ENCODE assay signal across 5 fruit fly cellular contexts in the genomic region with DNA sequence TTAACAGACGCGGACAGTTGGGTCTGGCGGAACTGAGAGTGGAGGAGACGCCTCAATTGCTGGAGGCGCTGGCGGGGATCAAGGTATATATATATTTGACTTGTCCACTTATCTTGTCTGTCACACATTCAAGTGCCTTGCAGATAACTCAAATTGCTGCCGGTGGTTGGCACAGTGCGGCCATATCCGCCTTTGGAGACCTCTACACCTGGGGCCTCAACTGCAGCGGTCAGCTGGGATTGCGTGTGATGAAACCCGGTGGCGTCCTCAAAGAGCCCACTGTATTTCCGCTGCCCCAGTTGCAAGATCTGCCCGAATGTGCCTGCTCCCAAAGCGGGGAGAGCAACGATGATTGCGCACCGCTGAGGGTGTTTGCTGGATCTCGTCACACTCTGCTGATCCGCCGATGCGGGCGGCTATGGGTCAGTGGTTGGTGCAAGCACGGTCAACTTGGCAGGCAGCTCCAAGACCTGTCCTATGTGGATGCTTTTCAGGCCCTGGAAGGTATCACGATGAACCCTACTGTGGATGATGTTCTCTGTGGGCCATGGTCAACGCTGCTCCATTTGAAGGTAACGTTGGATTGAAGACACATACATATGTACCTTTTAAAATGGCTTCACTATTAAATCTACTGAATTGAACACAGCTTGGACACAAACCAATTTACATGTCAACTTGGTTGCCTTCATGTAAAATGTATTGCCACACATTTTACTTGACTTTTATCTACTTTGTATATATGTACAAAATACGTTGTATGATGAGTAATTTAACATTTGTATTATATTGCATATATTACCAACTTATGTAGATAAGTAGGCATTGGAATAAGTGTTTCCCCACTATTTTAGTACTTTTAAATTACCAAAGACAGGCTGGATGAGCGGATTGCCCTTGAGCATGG.
TF ChIP-seq lines count a peak whose summit lies in the region.

A gene (plus strand): TSS at position 844 of the 907 bp plus-strand sequence.

- TF ChIP-seq CTCF in S2 (optimal IDR thresholded peaks at IDR 0.05; lab: Kevin White, UChicago) = peak; percentile 76
- peak; percentile 84 for TF ChIP-seq CTCF in whole organism, embryonic (GFP tag; optimal IDR thresholded peaks at IDR 0.05; lab: Kevin White, UChicago)

TF ChIP-seq in whole organism, adult, 20 proteins besides CTCF, POLR2A, EP300 and RAD21:
- TF ChIP-seq Clk (GFP tag; optimal IDR thresholded peaks at IDR 0.05; lab: Kevin White, UChicago) (no peak), pad (GFP tag; optimal IDR thresholded peaks at IDR 0.05; lab: Kevin White, UChicago) (no peak), ovo (GFP tag; optimal IDR thresholded peaks at IDR 0.05; lab: Kevin White, UChicago) (no peak), CG14711 (tag; optimal IDR thresholded peaks at IDR 0.05; lab: Kevin White, UChicago) (no peak), CG7101 (tag; optimal IDR thresholded peaks at IDR 0.05; lab: Kevin White, UChicago) (no peak), Mnt (GFP tag; optimal IDR thresholded peaks at IDR 0.05; lab: Kevin White, UChicago) (no peak), toe (GFP tag; optimal IDR thresholded peaks at IDR 0.05; lab: Kevin White, UChicago) (no peak), CG7045 (GFP tag; optimal IDR thresholded peaks at IDR 0.05; lab: Kevin White, UChicago) (no peak), kay (GFP tag; lab: Kevin White, UChicago; ENCODE audit: borderline replicate concordance) (peak; percentile 93), bab1 (GFP tag; optimal IDR thresholded peaks at IDR 0.05; lab: Kevin White, UChicago) (peak; percentile 15), Crg-1 (GFP tag; optimal IDR thresholded peaks at IDR 0.05; lab: Kevin White, UChicago) (no peak), CG11617 (GFP tag; optimal IDR thresholded peaks at IDR 0.05; lab: Kevin White, UChicago) (no peak), cnc (optimal IDR thresholded peaks at IDR 0.05; lab: Kevin White, UChicago) (no peak), CG1620 (GFP tag; optimal IDR thresholded peaks at IDR 0.05; lab: Kevin White, UChicago) (no peak), tj (GFP tag; optimal IDR thresholded peaks at IDR 0.05; lab: Kevin White, UChicago) (no peak), CG5204 (GFP tag; optimal IDR thresholded peaks at IDR 0.05; lab: Kevin White, UChicago) (no peak), Hr96 (GFP tag; optimal IDR thresholded peaks at IDR 0.05; lab: Kevin White, UChicago) (no peak), cic (GFP tag; optimal IDR thresholded peaks at IDR 0.05; lab: Kevin White, UChicago) (peak; percentile 40), CG12768 (GFP tag; optimal IDR thresholded peaks at IDR 0.05; lab: Kevin White, UChicago) (peak; percentile 4), CG33017 (tag; optimal IDR thresholded peaks at IDR 0.05; lab: Kevin White, UChicago) (peak; percentile 22)

TF ChIP-seq in whole organism, embryonic, 481 proteins besides CTCF, POLR2A, EP300 and RAD21 (continues in another document):
- TF ChIP-seq lbe (GFP tag; optimal IDR thresholded peaks at IDR 0.05; lab: Kevin White, UChicago) = no peak
- 0 out of 2 replicates have a peak, but pooled peaks have one; percentile 4 for TF ChIP-seq CG32532 (GFP tag; IDR thresholded peaks at IDR 0.05; lab: Robert Waterston, UW)
- TF ChIP-seq CG11504 (tag; optimal IDR thresholded peaks at IDR 0.05; lab: Kevin White, UChicago) = peak; percentile 20
- TF ChIP-seq CG5180 (GFP tag; optimal IDR thresholded peaks at IDR 0.05; lab: Kevin White, UChicago) = no peak
- no peak for TF ChIP-seq Atf-2 (GFP tag; optimal IDR thresholded peaks at IDR 0.05; lab: Kevin White, UChicago)
- no peak for TF ChIP-seq sob (GFP tag; IDR thresholded peaks at IDR 0.05; lab: Robert Waterston, UW)
- 0 out of 2 replicates have a peak, but pooled peaks have one; percentile 32 for TF ChIP-seq unc-4 (GFP tag; IDR thresholded peaks at IDR 0.05; lab: Robert Waterston, UW; ENCODE audit: partially characterized antibody)
- TF ChIP-seq CG7987 (GFP tag; optimal IDR thresholded peaks at IDR 0.05; lab: Kevin White, UChicago) = no peak
- peak; percentile 74 for TF ChIP-seq amos (GFP tag; IDR thresholded peaks at IDR 0.05; lab: Robert Waterston, UW; ENCODE audit: partially characterized antibody)
- TF ChIP-seq CG14441 (GFP tag; IDR thresholded peaks at IDR 0.05; lab: Robert Waterston, UW) = no peak
- TF ChIP-seq CG18764 (GFP tag; optimal IDR thresholded peaks at IDR 0.05; lab: Kevin White, UChicago) = no peak
- TF ChIP-seq schlank (tag; optimal IDR thresholded peaks at IDR 0.05; lab: Kevin White, UChicago) = no peak
- peak; percentile 76 for TF ChIP-seq knrl (GFP tag; IDR thresholded peaks at IDR 0.05; lab: Robert Waterston, UW; ENCODE audit: partially characterized antibody)
- no peak for TF ChIP-seq CG16779 (GFP tag; IDR thresholded peaks at IDR 0.05; lab: Robert Waterston, UW)
- no peak for TF ChIP-seq her (GFP tag; optimal IDR thresholded peaks at IDR 0.05; lab: Kevin White, UChicago)
- TF ChIP-seq en (GFP tag; optimal IDR thresholded peaks at IDR 0.05; lab: Kevin White, UChicago) = no peak
- no peak for TF ChIP-seq CG5953 (GFP tag; IDR thresholded peaks at IDR 0.05; lab: Robert Waterston, UW)
- no peak for TF ChIP-seq otp (GFP tag; IDR thresholded peaks at IDR 0.05; lab: Robert Waterston, UW)
- peak; percentile 54; the same call in 2 of the 3 replicates for TF ChIP-seq Opbp (GFP tag; IDR thresholded peaks at IDR 0.05; lab: Robert Waterston, UW; ENCODE audit: partially characterized antibody)

TF ChIP-seq in whole organism, prepupa, 60 proteins besides CTCF, POLR2A, EP300 and RAD21 (continues in another document):
- no peak for TF ChIP-seq CG31627 (GFP tag; optimal IDR thresholded peaks at IDR 0.05; lab: Kevin White, UChicago)
- no peak for TF ChIP-seq CG10631 (GFP tag; optimal IDR thresholded peaks at IDR 0.05; lab: Kevin White, UChicago)
- TF ChIP-seq spab (GFP tag; optimal IDR thresholded peaks at IDR 0.05; lab: Kevin White, UChicago) = no peak
- peak; percentile 51 for TF ChIP-seq Eip78C (GFP tag; lab: Kevin White, UChicago)
- TF ChIP-seq Ets96B (tag; optimal IDR thresholded peaks at IDR 0.05; lab: Kevin White, UChicago) = no peak
- peak; percentile 23 for TF ChIP-seq acj6 (GFP tag; optimal IDR thresholded peaks at IDR 0.05; lab: Kevin White, UChicago)
- TF ChIP-seq OdsH (GFP tag; optimal IDR thresholded peaks at IDR 0.05; lab: Kevin White, UChicago) = peak; percentile 0
- no peak for TF ChIP-seq CG15336 (GFP tag; IDR thresholded peaks at IDR 0.05; lab: Robert Waterston, UW)
- no peak for TF ChIP-seq CG3032 (tag; optimal IDR thresholded peaks at IDR 0.05; lab: Kevin White, UChicago)
- no peak for TF ChIP-seq Sox14 (GFP tag; optimal IDR thresholded peaks at IDR 0.05; lab: Kevin White, UChicago)
- no peak for TF ChIP-seq pdm3 (GFP tag; optimal IDR thresholded peaks at IDR 0.05; lab: Kevin White, UChicago)
- TF ChIP-seq Eip93F (GFP tag; optimal IDR thresholded peaks at IDR 0.05; lab: Kevin White, UChicago) = no peak
- TF ChIP-seq Hr39 (GFP tag; optimal IDR thresholded peaks at IDR 0.05; lab: Kevin White, UChicago) = no peak
- no peak for TF ChIP-seq Hr4 (GFP tag; optimal IDR thresholded peaks at IDR 0.05; lab: Kevin White, UChicago)
- no peak for TF ChIP-seq fkh (GFP tag; optimal IDR thresholded peaks at IDR 0.05; lab: Kevin White, UChicago)
- peak; percentile 9 for TF ChIP-seq CG34406 (GFP tag; optimal IDR thresholded peaks at IDR 0.05; lab: Kevin White, UChicago)
- peak; percentile 54 for TF ChIP-seq svp (GFP tag; lab: Kevin White, UChicago)
- TF ChIP-seq CG11294 (GFP tag; IDR thresholded peaks at IDR 0.05; lab: Robert Waterston, UW) = no peak
- TF ChIP-seq CG9139 (GFP tag; optimal IDR thresholded peaks at IDR 0.05; lab: Kevin White, UChicago) = no peak
- no peak for TF ChIP-seq Gug (GFP tag; IDR thresholded peaks at IDR 0.05; lab: Robert Waterston, UW)
- peak; percentile 83 for TF ChIP-seq dsx (GFP tag; optimal IDR thresholded peaks at IDR 0.05; lab: Kevin White, UChicago; ENCODE audit: poor library complexity, severe bottlenecking)
- TF ChIP-seq CG7368 (GFP tag; optimal IDR thresholded peaks at IDR 0.05; lab: Kevin White, UChicago) = peak; percentile 15
- TF ChIP-seq Hr38 (GFP tag; optimal IDR thresholded peaks at IDR 0.05; lab: Kevin White, UChicago) = no peak

TF ChIP-seq in whole organism, wandering third instar larva, 38 proteins besides CTCF, POLR2A, EP300 and RAD21:
- peak; percentile 6 for TF ChIP-seq ey (GFP tag; optimal IDR thresholded peaks at IDR 0.05; lab: Kevin White, UChicago)
- TF ChIP-seq foxo (GFP tag; optimal IDR thresholded peaks at IDR 0.05; lab: Kevin White, UChicago) = peak in 1 of 2 experiments; percentile 35
- no peak for TF ChIP-seq Abd-B (GFP tag; optimal IDR thresholded peaks at IDR 0.05; lab: Kevin White, UChicago)
- TF ChIP-seq CG9705 (GFP tag; optimal IDR thresholded peaks at IDR 0.05; lab: Kevin White, UChicago) = no peak
- TF ChIP-seq Myc (optimal IDR thresholded peaks at IDR 0.05; lab: Kevin White, UChicago) = peak; percentile 30
- no peak for TF ChIP-seq Vsx2 (GFP tag; optimal IDR thresholded peaks at IDR 0.05; lab: Kevin White, UChicago; ENCODE audit: partially characterized antibody)
- TF ChIP-seq brk (GFP tag; optimal IDR thresholded peaks at IDR 0.05; lab: Kevin White, UChicago) = no peak
- TF ChIP-seq dmrt93B (GFP tag; optimal IDR thresholded peaks at IDR 0.05; lab: Kevin White, UChicago) = no peak
- peak; percentile 0 for TF ChIP-seq h (GFP tag; optimal IDR thresholded peaks at IDR 0.05; lab: Kevin White, UChicago)
- TF ChIP-seq fru (GFP tag; optimal IDR thresholded peaks at IDR 0.05; lab: Kevin White, UChicago) = peak; percentile 45
TF ChIP-seq in whole organism, wandering third instar larva: peak in this region for 5.
